Worm (Caenorhabditis elegans): ENCODE measurements around the gene T01C4.8.

DNA sequence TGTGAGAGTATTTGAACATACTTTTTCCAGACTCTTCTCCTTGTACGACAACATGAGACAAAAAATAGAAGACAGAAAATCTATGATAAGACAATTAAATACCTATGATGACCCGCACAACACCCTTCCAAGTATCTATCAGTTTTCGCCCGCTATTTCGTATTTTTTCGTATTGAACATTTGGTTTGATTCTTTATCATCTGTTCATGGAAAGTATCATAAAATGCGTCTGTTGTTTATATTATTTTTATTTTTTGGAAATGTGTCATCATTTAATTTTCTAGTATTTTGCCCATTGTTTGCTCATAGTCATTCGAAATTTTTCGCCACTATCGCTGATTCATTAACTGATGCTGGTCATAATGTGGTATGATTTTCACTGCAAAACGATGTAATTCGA, 27.7 kb upstream of the T01C4.8 start, which contains the start of gene ugt-39:
- TF ChIP-seq sox-4 (tag; optimal IDR thresholded peaks at IDR 0.05) (no peak), nfya-1 (tag; optimal IDR thresholded peaks at IDR 0.05) (no peak), F13H6.1 (tag; optimal IDR thresholded peaks at IDR 0.05) (no peak), fkh-10 (GFP tag; optimal IDR thresholded peaks at IDR 0.05) (no peak), tbx-2 (tag; optimal IDR thresholded peaks at IDR 0.05) (no peak), eyg-1 (tag; optimal IDR thresholded peaks at IDR 0.05) (no peak)

Data from whole organism, late embryonic.